Fruit fly (Drosophila melanogaster) whole organism, wandering third instar larva: Measurements from ENCODE around the gene CG14053.
A peak's percentile ranks its signal among the peaks of the same experiment; 100 is the strongest.

Experiments
- Abd-B ChIP-seq: fragments of >200 bp; optimal IDR thresholded peaks from 2 replicates; lab custom pipeline; 2017; ENCODE audit warnings: missing biosample characterization, missing genetic modification characterization
- CG32264 ChIP-seq: fragments of 200-800 bp; sonication (Bioruptor generic); optimal IDR thresholded peaks from 2 replicates; lab custom pipeline; 2016; ENCODE audit warnings: missing biosample characterization, missing genetic modification characterization
- CG9705 ChIP-seq: fragments of 200-800 bp; sonication (Bioruptor generic); optimal IDR thresholded peaks from 2 replicates; lab custom pipeline; 2018; ENCODE audit warnings: missing biosample characterization, mild to moderate bottlenecking, missing genetic modification characterization
- CrebA ChIP-seq: fragments of 200-800 bp; sonication (Bioruptor generic); optimal IDR thresholded peaks from 2 replicates; lab custom pipeline; 2016; ENCODE audit warnings: missing biosample characterization, mild to moderate bottlenecking, missing genetic modification characterization, borderline replicate concordance
- Dfd ChIP-seq: fragments of >200 bp; optimal IDR thresholded peaks from 2 replicates; lab custom pipeline; 2017; ENCODE audit warnings: missing biosample characterization, missing genetic modification characterization
- Dif ChIP-seq: fragments of 200-275, 200-300 bp; sonication (Bioruptor generic); optimal IDR thresholded peaks from 2 replicates; lab custom pipeline; 2018; ENCODE audit warnings: missing biosample characterization, missing genetic modification characterization; ENCODE audit not compliant: partially characterized antibody
- GATAd ChIP-seq: sonication (Bioruptor generic); optimal IDR thresholded peaks from 2 replicates; lab custom pipeline; 2016; ENCODE audit warnings: missing biosample characterization, missing genetic modification characterization
- HLH106 ChIP-seq: fragments of 200-800 bp; optimal IDR thresholded peaks from 3 replicates; lab custom pipeline; 2019; ENCODE audit warnings: missing biosample characterization, mild to moderate bottlenecking, missing genetic modification characterization, moderate library complexity
- Hnf4 ChIP-seq: fragments of 200-800 bp; sonication (Bioruptor generic); optimal IDR thresholded peaks from 2 replicates; lab custom pipeline; 2016; ENCODE audit warnings: missing biosample characterization, mild to moderate bottlenecking, missing genetic modification characterization
- Hr78 ChIP-seq: fragments of >200 bp; optimal IDR thresholded peaks from 2 replicates; lab custom pipeline; 2017; ENCODE audit warnings: missing biosample characterization, missing genetic modification characterization
- Hr83 ChIP-seq: fragments of 200-300 bp; sonication (Bioruptor generic); optimal IDR thresholded peaks from 2 replicates; lab custom pipeline; 2016; ENCODE audit warnings: missing biosample characterization, mild to moderate bottlenecking, missing genetic modification characterization, moderate library complexity; ENCODE audit not compliant: poor library complexity, severe bottlenecking
- Jra ChIP-seq: sonication (Bioruptor generic); optimal IDR thresholded peaks from 2 replicates; lab custom pipeline; 2016; ENCODE audit warnings: missing biosample characterization, missing genetic modification characterization
- Mio ChIP-seq: sonication (Bioruptor generic); optimal IDR thresholded peaks from 2 replicates; lab custom pipeline; 2016; ENCODE audit warnings: missing biosample characterization, missing genetic modification characterization
- Myc ChIP-seq: fragments of >200 bp; optimal IDR thresholded peaks from 2 replicates; lab custom pipeline; 2017
- N ChIP-seq: fragments of >200 bp; optimal IDR thresholded peaks from 2 replicates; lab custom pipeline; 2018; ENCODE audit warnings: missing biosample characterization, missing external identifiers, missing genetic modification characterization
- OdsH ChIP-seq: fragments of 200-800 bp; sonication (Bioruptor generic); optimal IDR thresholded peaks from 2 replicates; lab custom pipeline; 2016; ENCODE audit warnings: missing biosample characterization, mild to moderate bottlenecking, missing genetic modification characterization
- Rel ChIP-seq, 2 experiments: fragments of 200-800 bp; sonication (Bioruptor generic) in 1 of 2; optimal IDR thresholded peaks; 2 replicates in 1 of 2; 3 replicates in 1 of 2; lab custom pipeline; 2016 to 2019; ENCODE audit warnings: mild to moderate bottlenecking in 2 of 2, missing biosample characterization in 2 of 2, missing genetic modification characterization in 2 of 2, moderate library complexity in 1 of 2
- Sp1 ChIP-seq: fragments of 200-800 bp; sonication (Bioruptor generic); optimal IDR thresholded peaks from 3 replicates; lab custom pipeline; 2019; ENCODE audit warnings: missing biosample characterization, mild to moderate bottlenecking, missing genetic modification characterization, moderate library complexity
- Vsx2 ChIP-seq: fragments of 200-300, 225-300 bp; sonication (Bioruptor generic); optimal IDR thresholded peaks from 2 replicates; lab custom pipeline; 2018; ENCODE audit warnings: missing biosample characterization, missing genetic modification characterization; ENCODE audit not compliant: partially characterized antibody
- br ChIP-seq: fragments of 200-800 bp; sonication (Bioruptor generic); optimal IDR thresholded peaks from 2 replicates; lab custom pipeline; 2016; ENCODE audit warnings: missing biosample characterization, missing genetic modification characterization
- brk ChIP-seq: fragments of 200-800 bp; sonication (Bioruptor generic); optimal IDR thresholded peaks from 2 replicates; lab custom pipeline; 2016; ENCODE audit warnings: missing biosample characterization, mild to moderate bottlenecking, missing genetic modification characterization
- dl ChIP-seq, 2 experiments: fragments of 175-275, 200-275 bp in 1 of 2; fragments of 200-275 bp in 1 of 2; sonication (Bioruptor generic); optimal IDR thresholded peaks; lab custom pipeline; 2018; ENCODE audit warnings: mild to moderate bottlenecking in 2 of 2, missing biosample characterization in 2 of 2, missing genetic modification characterization in 2 of 2, moderate library complexity in 2 of 2; ENCODE audit not compliant: partially characterized antibody in 2 of 2, insufficient read depth in 1 of 2
- dmrt93B ChIP-seq: fragments of 200-800 bp; sonication (Bioruptor generic); optimal IDR thresholded peaks from 2 replicates; lab custom pipeline; 2018; ENCODE audit warnings: missing biosample characterization, mild to moderate bottlenecking, missing genetic modification characterization
- dsf ChIP-seq: sonication (Bioruptor generic); optimal IDR thresholded peaks from 2 replicates; lab custom pipeline; 2016; ENCODE audit warnings: missing biosample characterization, missing genetic modification characterization, borderline replicate concordance
- ey ChIP-seq: fragments of 200-800 bp; sonication (Bioruptor generic); optimal IDR thresholded peaks from 2 replicates; lab custom pipeline; 2016; ENCODE audit warnings: missing biosample characterization, missing genetic modification characterization
- foxo ChIP-seq, 2 experiments: fragments of 200-800 bp; sonication (Bioruptor generic); optimal IDR thresholded peaks; 2 replicates in 1 of 2; 3 replicates in 1 of 2; lab custom pipeline; 2016 to 2017; ENCODE audit warnings: missing biosample characterization in 2 of 2, missing genetic modification characterization in 2 of 2
- fru ChIP-seq: fragments of 200-800 bp; sonication (Bioruptor generic); optimal IDR thresholded peaks from 3 replicates; lab custom pipeline; 2016; ENCODE audit warnings: missing biosample characterization, mild to moderate bottlenecking, missing genetic modification characterization
- h ChIP-seq: fragments of 200-800 bp; sonication (Bioruptor generic); optimal IDR thresholded peaks from 3 replicates; lab custom pipeline; 2016; ENCODE audit warnings: missing biosample characterization, mild to moderate bottlenecking, missing genetic modification characterization
- jim ChIP-seq: fragments of 175-275, 200-325 bp; sonication (Bioruptor generic); optimal IDR thresholded peaks from 2 replicates; lab custom pipeline; 2016; ENCODE audit warnings: missing biosample characterization, mild to moderate bottlenecking, missing genetic modification characterization
- lola ChIP-seq: fragments of >200 bp; optimal IDR thresholded peaks from 2 replicates; lab custom pipeline; 2017; ENCODE audit warnings: missing biosample characterization, missing genetic modification characterization
- pan ChIP-seq: fragments of >200 bp; optimal IDR thresholded peaks from 2 replicates; lab custom pipeline; 2017
- psq ChIP-seq: fragments of 200-800 bp; sonication (Bioruptor generic); optimal IDR thresholded peaks from 3 replicates; lab custom pipeline; 2017; ENCODE audit warnings: missing biosample characterization, mild to moderate bottlenecking, missing genetic modification characterization, moderate library complexity
- rgr ChIP-seq: fragments of 200-800 bp; sonication (Bioruptor generic); optimal IDR thresholded peaks from 3 replicates; lab custom pipeline; 2016; ENCODE audit warnings: missing biosample characterization, mild to moderate bottlenecking, missing genetic modification characterization
- sage ChIP-seq: fragments of 200-800 bp; sonication (Bioruptor generic); optimal IDR thresholded peaks from 2 replicates; lab custom pipeline; 2016; ENCODE audit warnings: missing biosample characterization, mild to moderate bottlenecking, missing genetic modification characterization
- sv ChIP-seq: fragments of 200-800 bp; sonication (Bioruptor generic); optimal IDR thresholded peaks from 3 replicates; lab custom pipeline; 2016; ENCODE audit warnings: missing biosample characterization, missing genetic modification characterization
- tai ChIP-seq: sonication (Bioruptor generic); optimal IDR thresholded peaks from 2 replicates; lab custom pipeline; 2016; ENCODE audit warnings: missing biosample characterization, missing genetic modification characterization
- usp ChIP-seq: fragments of >200 bp; optimal IDR thresholded peaks from 2 replicates; lab custom pipeline; 2017; ENCODE audit warnings: missing biosample characterization, missing genetic modification characterization
- woc ChIP-seq: sonication (Bioruptor generic); optimal IDR thresholded peaks from 2 replicates; lab custom pipeline; 2016; ENCODE audit warnings: missing biosample characterization, mild to moderate bottlenecking, missing genetic modification characterization

The CG14053 gene

DNA sequence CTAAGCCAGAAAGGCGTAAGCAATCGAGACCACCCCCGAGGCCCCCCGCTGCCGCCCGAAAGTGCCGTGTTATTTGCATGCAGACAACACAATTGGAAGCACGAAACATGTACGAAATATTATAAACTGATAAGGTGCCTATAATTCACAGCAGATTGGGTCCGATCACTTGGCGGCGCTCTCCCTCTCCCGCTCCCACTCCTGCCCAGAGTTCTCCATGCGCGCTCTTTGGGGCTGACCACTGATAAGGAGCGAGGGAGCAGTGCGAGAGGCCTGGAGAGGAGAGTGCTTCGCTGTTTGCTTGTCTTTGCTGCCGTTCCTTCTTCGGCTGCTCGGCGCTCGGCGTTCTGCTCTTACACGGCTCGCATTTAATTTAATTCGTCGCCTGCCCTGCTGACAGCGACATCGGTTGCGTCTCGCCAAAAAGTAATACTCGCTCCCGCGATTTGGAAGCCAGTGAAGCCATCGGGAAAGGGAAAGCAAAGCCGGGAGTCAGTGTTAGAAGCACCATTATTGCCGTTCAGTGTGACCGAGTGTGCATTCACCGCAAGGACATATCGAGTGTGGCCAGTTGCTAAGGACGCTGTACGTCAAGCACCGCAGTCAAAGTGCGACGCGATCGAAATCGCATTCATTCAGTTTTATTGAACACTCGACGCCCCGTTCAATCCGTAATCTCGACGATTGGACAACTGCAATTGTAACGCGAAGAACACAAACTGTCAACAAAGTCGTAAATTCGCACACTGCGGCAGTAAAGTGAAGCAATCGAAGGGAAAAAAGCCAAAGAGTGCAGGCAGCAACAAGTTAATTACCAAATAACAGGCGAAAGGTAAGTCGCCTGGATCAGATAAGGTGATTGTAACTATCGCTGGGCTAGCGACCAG is 742 bp upstream of the CG14053 start:
- TF ChIP-seq Abd-B (no peak), brk (GFP tag; lab: Kevin White, UChicago) (no peak), GATAd (GFP tag; lab: Kevin White, UChicago) (no peak), lola (GFP tag; lab: Kevin White, UChicago) (no peak), dsf (no peak), N (GFP tag; lab: Kevin White, UChicago) (no peak), HLH106 (tag; lab: Kevin White, UChicago) (no peak), jim (GFP tag; lab: Kevin White, UChicago) (no peak), sv (no peak), CrebA (no peak), h (GFP tag; lab: Kevin White, UChicago) (peak; percentile 69), foxo (GFP tag; optimal IDR thresholded peaks at IDR 0.05; lab: Kevin White, UChicago) (no peak), Vsx2 (GFP tag; lab: Kevin White, UChicago) (peak; percentile 23), Rel (GFP tag; optimal IDR thresholded peaks at IDR 0.05; lab: Kevin White, UChicago) (peak; percentile 42), Rel (tag; optimal IDR thresholded peaks at IDR 0.05; lab: Kevin White, UChicago) (peak; percentile 70), usp (no peak), CG32264 (no peak), fru (GFP tag; lab: Kevin White, UChicago) (no peak), br (GFP tag; lab: Kevin White, UChicago) (peak; percentile 5), dl (GFP tag; optimal IDR thresholded peaks at IDR 0.05; lab: Kevin White, UChicago; ENCODE audit: insufficient read depth in 1 of 2, partially characterized antibody in 2 of 2) (peak; percentile 85 to 94), CG9705 (GFP tag; lab: Kevin White, UChicago) (no peak), Myc (no peak), Dfd (GFP tag; lab: Kevin White, UChicago) (no peak), Hr78 (no peak), OdsH (GFP tag; lab: Kevin White, UChicago) (no peak), Mio (no peak), rgr (GFP tag; lab: Kevin White, UChicago) (no peak), woc (no peak), ey (GFP tag; lab: Kevin White, UChicago) (no peak), tai (GFP tag; lab: Kevin White, UChicago) (no peak), pan (lab: Kevin White, UChicago) (no peak), Hr83 (GFP tag; lab: Kevin White, UChicago) (peak; percentile 47), Hnf4 (peak; percentile 41), Dif (GFP tag; lab: Kevin White, UChicago) (peak; percentile 95), Sp1 (GFP tag; lab: Kevin White, UChicago) (no peak), psq (GFP tag; lab: Kevin White, UChicago) (no peak), dmrt93B (GFP tag; lab: Kevin White, UChicago) (no peak), Jra (GFP tag; lab: Kevin White, UChicago) (no peak), sage (GFP tag; lab: Kevin White, UChicago) (no peak)

dm6 chrX:2193158-2193557 is 551 bp downstream of the CG14053 start:
- TF ChIP-seq Abd-B (no peak), brk (GFP tag; lab: Kevin White, UChicago) (no peak)
- TF ChIP-seq, all 38 proteins: peak for 0

DNA sequence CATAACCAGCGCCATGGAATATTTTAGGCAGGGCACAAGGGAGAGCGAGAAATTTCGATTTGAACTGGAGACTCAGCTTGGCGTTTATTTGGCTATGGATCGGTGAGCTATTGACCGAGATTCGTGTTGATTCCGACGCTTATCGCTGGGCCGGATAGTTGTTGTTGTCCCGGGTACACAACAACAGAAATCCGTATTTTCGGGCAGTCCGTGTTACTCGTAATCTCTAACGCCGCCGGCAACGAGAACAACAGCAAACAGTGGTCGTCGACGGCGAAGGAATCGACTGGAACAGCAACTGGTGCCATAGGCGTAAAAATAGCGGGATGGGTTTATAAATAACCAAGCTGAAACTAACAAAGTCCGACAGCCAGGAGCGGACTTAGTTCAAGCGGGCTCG is 1.8 kb downstream of the CG14053 start:
- TF ChIP-seq dl (GFP tag; optimal IDR thresholded peaks at IDR 0.05; lab: Kevin White, UChicago; ENCODE audit: insufficient read depth in 1 of 2, partially characterized antibody in 2 of 2) (no peak), woc (no peak), CG9705 (GFP tag; lab: Kevin White, UChicago) (no peak), dsf (no peak), Hr83 (GFP tag; lab: Kevin White, UChicago) (no peak), dmrt93B (GFP tag; lab: Kevin White, UChicago) (no peak), h (GFP tag; lab: Kevin White, UChicago) (no peak)
